Worm (Caenorhabditis elegans): ENCODE data around the gene cest-5.1.

The cest-5.1 gene

ce11 chrIV:6585397-6585921 lies 46.1 kb downstream of the cest-5.1 start, which contains the start of the genes F38A5.2 and dnj-11:
F38A5.2 (minus strand) TSS chrIV:6585400.
dnj-11 (plus strand) TSS chrIV:6585871.
- TF ChIP-seq lin-54 (GFP tag; optimal IDR thresholded peaks at IDR 0.05) = peak; percentile 47
- TF ChIP-seq cebp-1 (GFP tag; IDR thresholded peaks at IDR 0.05) = no peak
- TF ChIP-seq cebp-1 (tag; optimal IDR thresholded peaks at IDR 0.05) = peak; percentile 75
- no peak for TF ChIP-seq F37B4.10 (GFP tag; IDR thresholded peaks at IDR 0.05)
- peak; percentile 42 for TF ChIP-seq snpc-1.3 (tag; optimal IDR thresholded peaks at IDR 0.05; ENCODE audit: insufficient read depth)
- peak; percentile 49 for TF ChIP-seq F49E8.2 (tag; optimal IDR thresholded peaks at IDR 0.05; ENCODE audit: insufficient read depth)
- TF ChIP-seq mcd-1 (GFP tag; IDR thresholded peaks at IDR 0.05) = peak; percentile 96
- 0 out of 2 replicates have a peak, but pooled peaks have one; percentile 24 for TF ChIP-seq egrh-3 (GFP tag; IDR thresholded peaks at IDR 0.05)
- TF ChIP-seq pbrm-1 (GFP tag; IDR thresholded peaks at IDR 0.05) = peak; percentile 67
- TF ChIP-seq Y95B8A.8 (GFP tag; IDR thresholded peaks at IDR 0.05) = 0 out of 2 replicates have a peak, but pooled peaks have one; percentile 23
- peak; percentile 82 for TF ChIP-seq attf-5 (GFP tag; optimal IDR thresholded peaks at IDR 0.05)
- TF ChIP-seq madf-8 (GFP tag; conservative IDR thresholded peaks at IDR 0.05) = no peak
- peak; percentile 90 for TF ChIP-seq F23B12.7 (tag; optimal IDR thresholded peaks at IDR 0.05; ENCODE audit: insufficient read depth)
- no peak for TF ChIP-seq somi-1 (GFP tag; optimal IDR thresholded peaks at IDR 0.05)
- peak; percentile 46 for TF ChIP-seq lsl-1 (GFP tag; optimal IDR thresholded peaks at IDR 0.05)
- TF ChIP-seq hmg-1.2 (GFP tag; IDR thresholded peaks at IDR 0.05) = peak; percentile 95
- TF ChIP-seq K12H6.12 (tag; optimal IDR thresholded peaks at IDR 0.05) = peak; percentile 48
- peak; percentile 73 for TF ChIP-seq ceh-27 (GFP tag; optimal IDR thresholded peaks at IDR 0.05)
- TF ChIP-seq dpl-1 (GFP tag; optimal IDR thresholded peaks at IDR 0.05) = peak; percentile 25
- peak; percentile 61 for TF ChIP-seq efl-1 (GFP tag; optimal IDR thresholded peaks at IDR 0.05)
- no peak for TF ChIP-seq sea-2 (GFP tag; IDR thresholded peaks at IDR 0.05)
- TF ChIP-seq F33H1.4 (GFP tag; IDR thresholded peaks at IDR 0.05) = 0 out of 2 replicates have a peak, but pooled peaks have one; percentile 23
- TF ChIP-seq nhr-80 (tag; optimal IDR thresholded peaks at IDR 0.05) = peak; percentile 40
- no peak for TF ChIP-seq ztf-28 (GFP tag; IDR thresholded peaks at IDR 0.05)
- TF ChIP-seq rcor-1 (GFP tag; IDR thresholded peaks at IDR 0.05) = peak; percentile 38; the same call in 1 of the 2 replicates
- peak; percentile 66 for TF ChIP-seq pha-4 (tag; optimal IDR thresholded peaks at IDR 0.05)
- TF ChIP-seq lin-35 (GFP tag; optimal IDR thresholded peaks at IDR 0.05) = peak in 1 of 3 experiments; percentile 43
- peak; percentile 3 for TF ChIP-seq rpc-1 (optimal IDR thresholded peaks at IDR 0.05)
- TF ChIP-seq rpc-1 (tag; optimal IDR thresholded peaks at IDR 0.05) = no peak
- TF ChIP-seq mxl-1 (tag; optimal IDR thresholded peaks at IDR 0.05) = no peak
- TF ChIP-seq ceh-79 (tag; optimal IDR thresholded peaks at IDR 0.05) = no peak
- peak; percentile 45 for TF ChIP-seq snpc-4 (GFP tag; optimal IDR thresholded peaks at IDR 0.05)
- peak in 3 of 4 experiments; percentile 77 to 87 (median 80) for TF ChIP-seq snpc-4 (tag; optimal IDR thresholded peaks at IDR 0.05)
- TF ChIP-seq ceh-100 (GFP tag; IDR thresholded peaks at IDR 0.05) = peak; percentile 54; the same call in 1 of the 2 replicates
- peak; percentile 14 for TF ChIP-seq tlf-1 (GFP tag; optimal IDR thresholded peaks at IDR 0.05)
- peak; percentile 59 for TF ChIP-seq lin-40 (tag; optimal IDR thresholded peaks at IDR 0.05)
- peak; percentile 76; the same call in 1 of the 2 replicates for TF ChIP-seq dox-1 (GFP tag; IDR thresholded peaks at IDR 0.05)
- TF ChIP-seq Y79H2A.3 (GFP tag; conservative IDR thresholded peaks at IDR 0.05) = no peak
- peak; percentile 49 for TF ChIP-seq tbp1 (GFP tag; optimal IDR thresholded peaks at IDR 0.05)
- no peak for TF ChIP-seq sptf-2 (GFP tag; optimal IDR thresholded peaks at IDR 0.05)
- peak; percentile 69 for TF ChIP-seq D2030.7 (GFP tag; IDR thresholded peaks at IDR 0.05)
- TF ChIP-seq madf-6 (GFP tag; IDR thresholded peaks at IDR 0.05) = 0 out of 2 replicates have a peak, but pooled peaks have one; percentile 30
- TF ChIP-seq ZK185.1 (tag; optimal IDR thresholded peaks at IDR 0.05; ENCODE audit: poor library complexity, severe bottlenecking) = peak; percentile 2
- no peak for TF ChIP-seq mes-4 (tag; optimal IDR thresholded peaks at IDR 0.05)
- TF ChIP-seq F52B5.7 (tag; optimal IDR thresholded peaks at IDR 0.05) = no peak
